In genomic region chrX:21124176-21124575, dm6 we compare ENCODE assay signal across 1 fruit fly cellular context.
A peak's percentile ranks its signal among the peaks of the same experiment; 100 is the strongest.
TF ChIP-seq lines count a peak whose summit lies in the region.

No protein-coding gene starts in this region.

TF ChIP-seq in whole organism, embryonic, 481 proteins besides CTCF, POLR2A, EP300 and RAD21 (continued from another document and continues in another):
- TF ChIP-seq tx (GFP tag; optimal IDR thresholded peaks at IDR 0.05; lab: Kevin White, UChicago), result no peak
- no peak for TF ChIP-seq wek (GFP tag; optimal IDR thresholded peaks at IDR 0.05; lab: Kevin White, UChicago)
- TF ChIP-seq CG32532 (GFP tag; IDR thresholded peaks at IDR 0.05; lab: Robert Waterston, UW), result peak; percentile 66
- peak in 1 of 3 experiments; percentile 66 for TF ChIP-seq lola (GFP tag; optimal IDR thresholded peaks at IDR 0.05; lab: Kevin White, UChicago)
- peak; percentile 86 for TF ChIP-seq Sox102F (GFP tag; optimal IDR thresholded peaks at IDR 0.05; lab: Kevin White, UChicago)
- TF ChIP-seq Hmx (GFP tag; optimal IDR thresholded peaks at IDR 0.05; lab: Kevin White, UChicago), result peak; percentile 13
- peak; percentile 14 for TF ChIP-seq CG6654 (GFP tag; optimal IDR thresholded peaks at IDR 0.05; lab: Kevin White, UChicago)
- peak; percentile 28; the same call in 1 of the 2 replicates for TF ChIP-seq CG31224 (GFP tag; IDR thresholded peaks at IDR 0.05; lab: Robert Waterston, UW)
- no peak for TF ChIP-seq salm (tag; optimal IDR thresholded peaks at IDR 0.05; lab: Kevin White, UChicago)
- peak; percentile 42 for TF ChIP-seq ewg (GFP tag; optimal IDR thresholded peaks at IDR 0.05; lab: Kevin White, UChicago)
- no peak for TF ChIP-seq vnd (GFP tag; IDR thresholded peaks at IDR 0.05; lab: Robert Waterston, UW; ENCODE audit: partially characterized antibody)
- TF ChIP-seq dysf (GFP tag; IDR thresholded peaks at IDR 0.05; lab: Robert Waterston, UW), result peak; percentile 77
- no peak for TF ChIP-seq CG17186 (GFP tag; optimal IDR thresholded peaks at IDR 0.05; lab: Kevin White, UChicago)
- no peak for TF ChIP-seq kni (GFP tag; optimal IDR thresholded peaks at IDR 0.05; lab: Kevin White, UChicago)
- peak; percentile 75 for TF ChIP-seq Hsf (GFP tag; optimal IDR thresholded peaks at IDR 0.05; lab: Kevin White, UChicago)
- TF ChIP-seq CG6689 (GFP tag; IDR thresholded peaks at IDR 0.05; lab: Robert Waterston, UW), result peak; percentile 75
- no peak for TF ChIP-seq Sry-δ (GFP tag; optimal IDR thresholded peaks at IDR 0.05; lab: Kevin White, UChicago)
- TF ChIP-seq Dek (tag; optimal IDR thresholded peaks at IDR 0.05; lab: Kevin White, UChicago), result no peak
- peak; percentile 65 for TF ChIP-seq lmd (GFP tag; IDR thresholded peaks at IDR 0.05; lab: Robert Waterston, UW)
- TF ChIP-seq CG9817 (tag; optimal IDR thresholded peaks at IDR 0.05; lab: Kevin White, UChicago), result peak; percentile 66
- TF ChIP-seq caup (GFP tag; optimal IDR thresholded peaks at IDR 0.05; lab: Kevin White, UChicago; ENCODE audit: severe bottlenecking), result peak; percentile 44
- TF ChIP-seq CG12744 (GFP tag; optimal IDR thresholded peaks at IDR 0.05; lab: Kevin White, UChicago), result no peak
- TF ChIP-seq tio (GFP tag; optimal IDR thresholded peaks at IDR 0.05; lab: Kevin White, UChicago), result peak; percentile 75
- no peak for TF ChIP-seq Dref (GFP tag; IDR thresholded peaks at IDR 0.05; lab: Robert Waterston, UW)
- TF ChIP-seq CG31441 (GFP tag; IDR thresholded peaks at IDR 0.05; lab: Robert Waterston, UW), result peak; percentile 87
- no peak for TF ChIP-seq yki (optimal IDR thresholded peaks at IDR 0.05; lab: Kevin White, UChicago)
- TF ChIP-seq CG31388 (GFP tag; optimal IDR thresholded peaks at IDR 0.05; lab: Kevin White, UChicago), result no peak
- TF ChIP-seq sd (tag; optimal IDR thresholded peaks at IDR 0.05; lab: Kevin White, UChicago), result no peak
- no peak for TF ChIP-seq chm (GFP tag; IDR thresholded peaks at IDR 0.05; lab: Robert Waterston, UW)
- TF ChIP-seq eve (GFP tag; optimal IDR thresholded peaks at IDR 0.05; lab: Kevin White, UChicago), result peak in 1 of 2 experiments; percentile 83
- TF ChIP-seq YL-1 (GFP tag; optimal IDR thresholded peaks at IDR 0.05; lab: Kevin White, UChicago), result no peak
- TF ChIP-seq stwl (tag; optimal IDR thresholded peaks at IDR 0.05; lab: Kevin White, UChicago), result no peak
- TF ChIP-seq CG17912 (GFP tag; optimal IDR thresholded peaks at IDR 0.05; lab: Kevin White, UChicago), result no peak
- no peak for TF ChIP-seq tll (GFP tag; optimal IDR thresholded peaks at IDR 0.05; lab: Kevin White, UChicago)
- TF ChIP-seq Hand (GFP tag; optimal IDR thresholded peaks at IDR 0.05; lab: Kevin White, UChicago), result no peak
- TF ChIP-seq CG10147 (GFP tag; optimal IDR thresholded peaks at IDR 0.05; lab: Kevin White, UChicago), result peak; percentile 64
- peak; percentile 62 for TF ChIP-seq CG10267 (tag; optimal IDR thresholded peaks at IDR 0.05; lab: Kevin White, UChicago)
- no peak; the same call in 2 of the 3 replicates for TF ChIP-seq H15 (GFP tag; IDR thresholded peaks at IDR 0.05; lab: Robert Waterston, UW)
- TF ChIP-seq cato (GFP tag; optimal IDR thresholded peaks at IDR 0.05; lab: Kevin White, UChicago; ENCODE audit: borderline replicate concordance), result peak; percentile 53
- TF ChIP-seq ash1 (GFP tag; optimal IDR thresholded peaks at IDR 0.05; lab: Kevin White, UChicago), result no peak
- TF ChIP-seq E2f2 (GFP tag; IDR thresholded peaks at IDR 0.05; lab: Robert Waterston, UW), result peak; percentile 36; the same call in 1 of the 2 replicates
- no peak for TF ChIP-seq CG6854 (GFP tag; optimal IDR thresholded peaks at IDR 0.05; lab: Kevin White, UChicago)
- peak; percentile 13 for TF ChIP-seq schlank (tag; optimal IDR thresholded peaks at IDR 0.05; lab: Kevin White, UChicago)
- no peak for TF ChIP-seq CG2199 (GFP tag; IDR thresholded peaks at IDR 0.05; lab: Robert Waterston, UW)
- TF ChIP-seq Bgb (GFP tag; IDR thresholded peaks at IDR 0.05; lab: Robert Waterston, UW; ENCODE audit: partially characterized antibody), result no peak
- peak; percentile 71 for TF ChIP-seq fd96Cb (tag; optimal IDR thresholded peaks at IDR 0.05; lab: Kevin White, UChicago)
- TF ChIP-seq Awh (GFP tag; IDR thresholded peaks at IDR 0.05; lab: Robert Waterston, UW), result no peak
- peak; percentile 58 for TF ChIP-seq pnt (GFP tag; optimal IDR thresholded peaks at IDR 0.05; lab: Kevin White, UChicago)
- peak; percentile 61 for TF ChIP-seq CG18599 (GFP tag; optimal IDR thresholded peaks at IDR 0.05; lab: Kevin White, UChicago)
- no peak; the same call in 1 of the 2 replicates for TF ChIP-seq vvl (GFP tag; IDR thresholded peaks at IDR 0.05; lab: Robert Waterston, UW)
- TF ChIP-seq hth (optimal IDR thresholded peaks at IDR 0.05; lab: Kevin White, UChicago), result no peak
- peak; percentile 49 for TF ChIP-seq CG12942 (GFP tag; optimal IDR thresholded peaks at IDR 0.05; lab: Kevin White, UChicago)
- TF ChIP-seq NK7.1 (GFP tag; optimal IDR thresholded peaks at IDR 0.05; lab: Kevin White, UChicago), result peak; percentile 7
- peak; percentile 65; the same call in 1 of the 2 replicates for TF ChIP-seq ranshi (GFP tag; IDR thresholded peaks at IDR 0.05; lab: Robert Waterston, UW)
- peak; percentile 90 for TF ChIP-seq CG15601 (tag; optimal IDR thresholded peaks at IDR 0.05; lab: Kevin White, UChicago)
- no peak for TF ChIP-seq emc (GFP tag; optimal IDR thresholded peaks at IDR 0.05; lab: Kevin White, UChicago)
- peak; percentile 71 for TF ChIP-seq tgo (GFP tag; IDR thresholded peaks at IDR 0.05; lab: Robert Waterston, UW)
- no peak for TF ChIP-seq tna (GFP tag; IDR thresholded peaks at IDR 0.05; lab: Robert Waterston, UW; ENCODE audit: partially characterized antibody)
- TF ChIP-seq CG1024 (GFP tag; IDR thresholded peaks at IDR 0.05; lab: Robert Waterston, UW), result no peak
- no peak for TF ChIP-seq Fer1 (GFP tag; optimal IDR thresholded peaks at IDR 0.05; lab: Kevin White, UChicago)
- peak; percentile 27 for TF ChIP-seq BtbVII (GFP tag; optimal IDR thresholded peaks at IDR 0.05; lab: Kevin White, UChicago)
- no peak for TF ChIP-seq hb (GFP tag; IDR thresholded peaks at IDR 0.05; lab: Robert Waterston, UW; ENCODE audit: partially characterized antibody)
- peak in 1 of 2 experiments; percentile 73 for TF ChIP-seq Eip74EF (GFP tag; optimal IDR thresholded peaks at IDR 0.05; lab: Kevin White, UChicago)
- no peak for TF ChIP-seq CG15073 (GFP tag; optimal IDR thresholded peaks at IDR 0.05; lab: Kevin White, UChicago)
- TF ChIP-seq CG15696 (tag; optimal IDR thresholded peaks at IDR 0.05; lab: Kevin White, UChicago), result peak; percentile 44
- peak; percentile 34; the same call in 1 of the 3 replicates for TF ChIP-seq otp (GFP tag; IDR thresholded peaks at IDR 0.05; lab: Robert Waterston, UW)
- TF ChIP-seq CG34422 (GFP tag; IDR thresholded peaks at IDR 0.05; lab: Robert Waterston, UW), result no peak; the same call in 1 of the 3 replicates
- TF ChIP-seq bab2 (GFP tag; optimal IDR thresholded peaks at IDR 0.05; lab: Kevin White, UChicago), result peak; percentile 56
- TF ChIP-seq psq (GFP tag; optimal IDR thresholded peaks at IDR 0.05; lab: Kevin White, UChicago), result peak; percentile 21
- TF ChIP-seq CG1233 (GFP tag; optimal IDR thresholded peaks at IDR 0.05; lab: Kevin White, UChicago), result peak; percentile 44
- TF ChIP-seq CG30431 (GFP tag; optimal IDR thresholded peaks at IDR 0.05; lab: Kevin White, UChicago), result peak; percentile 30
- TF ChIP-seq Rx (GFP tag; IDR thresholded peaks at IDR 0.05; lab: Robert Waterston, UW), result peak; percentile 13; the same call in 1 of the 2 replicates
- peak; percentile 68 for TF ChIP-seq lab (GFP tag; optimal IDR thresholded peaks at IDR 0.05; lab: Kevin White, UChicago)
- TF ChIP-seq Vsx1 (GFP tag; optimal IDR thresholded peaks at IDR 0.05; lab: Kevin White, UChicago), result peak; percentile 35
- TF ChIP-seq CG13775 (GFP tag; optimal IDR thresholded peaks at IDR 0.05; lab: Kevin White, UChicago), result peak; percentile 47
- no peak for TF ChIP-seq Sry-β (GFP tag; optimal IDR thresholded peaks at IDR 0.05; lab: Kevin White, UChicago)
- peak; percentile 20 for TF ChIP-seq CG16863 (GFP tag; optimal IDR thresholded peaks at IDR 0.05; lab: Kevin White, UChicago)
- no peak for TF ChIP-seq CG7928 (GFP tag; optimal IDR thresholded peaks at IDR 0.05; lab: Kevin White, UChicago)
- TF ChIP-seq CG12391 (tag; optimal IDR thresholded peaks at IDR 0.05; lab: Kevin White, UChicago), result peak; percentile 83
- no peak for TF ChIP-seq z (GFP tag; IDR thresholded peaks at IDR 0.05; lab: Robert Waterston, UW)
- no peak for TF ChIP-seq mirr (GFP tag; optimal IDR thresholded peaks at IDR 0.05; lab: Kevin White, UChicago)
- TF ChIP-seq CG11504 (tag; optimal IDR thresholded peaks at IDR 0.05; lab: Kevin White, UChicago), result peak; percentile 81
- TF ChIP-seq al (GFP tag; IDR thresholded peaks at IDR 0.05; lab: Robert Waterston, UW), result peak; percentile 44
- TF ChIP-seq jing (GFP tag; optimal IDR thresholded peaks at IDR 0.05; lab: Kevin White, UChicago), result peak; percentile 49
- TF ChIP-seq ind (GFP tag; optimal IDR thresholded peaks at IDR 0.05; lab: Kevin White, UChicago), result peak; percentile 61
- no peak for TF ChIP-seq prd (optimal IDR thresholded peaks at IDR 0.05; lab: Kevin White, UChicago)
- peak; percentile 82 for TF ChIP-seq prd (GFP tag; IDR thresholded peaks at IDR 0.05; lab: Robert Waterston, UW)
- no peak for TF ChIP-seq stc (GFP tag; IDR thresholded peaks at IDR 0.05; lab: Robert Waterston, UW)
- peak; percentile 17 for TF ChIP-seq run (tag; optimal IDR thresholded peaks at IDR 0.05; lab: Kevin White, UChicago)
- peak; percentile 43 for TF ChIP-seq CG14667 (GFP tag; IDR thresholded peaks at IDR 0.05; lab: Robert Waterston, UW)
- TF ChIP-seq CG5953 (GFP tag; IDR thresholded peaks at IDR 0.05; lab: Robert Waterston, UW), result peak; percentile 45; the same call in 1 of the 2 replicates
- no peak for TF ChIP-seq sr (GFP tag; IDR thresholded peaks at IDR 0.05; lab: Robert Waterston, UW)
- TF ChIP-seq fd64A (GFP tag; optimal IDR thresholded peaks at IDR 0.05; lab: Kevin White, UChicago), result no peak
- TF ChIP-seq Max (GFP tag; optimal IDR thresholded peaks at IDR 0.05; lab: Kevin White, UChicago), result peak; percentile 51
- no peak for TF ChIP-seq CG4282 (GFP tag; optimal IDR thresholded peaks at IDR 0.05; lab: Kevin White, UChicago)
- TF ChIP-seq HLH4C (GFP tag; IDR thresholded peaks at IDR 0.05; lab: Robert Waterston, UW; ENCODE audit: partially characterized antibody), result no peak
- TF ChIP-seq wdn (GFP tag; IDR thresholded peaks at IDR 0.05; lab: Robert Waterston, UW), result peak; percentile 53; the same call in 1 of the 2 replicates
- peak; percentile 74 for TF ChIP-seq CG11695 (GFP tag; IDR thresholded peaks at IDR 0.05; lab: Robert Waterston, UW)
- peak; percentile 40; the same call in 1 of the 2 replicates for TF ChIP-seq CG10959 (GFP tag; IDR thresholded peaks at IDR 0.05; lab: Robert Waterston, UW)
- peak; percentile 34 for TF ChIP-seq CG12104 (GFP tag; optimal IDR thresholded peaks at IDR 0.05; lab: Kevin White, UChicago)
- TF ChIP-seq CG6813 (GFP tag; optimal IDR thresholded peaks at IDR 0.05; lab: Kevin White, UChicago), result peak; percentile 39
- peak; percentile 36; the same call in 1 of the 3 replicates for TF ChIP-seq B-H1 (GFP tag; IDR thresholded peaks at IDR 0.05; lab: Robert Waterston, UW)
- peak; percentile 87 for TF ChIP-seq unpg (GFP tag; optimal IDR thresholded peaks at IDR 0.05; lab: Kevin White, UChicago)
- peak; percentile 70 for TF ChIP-seq NfI (GFP tag; optimal IDR thresholded peaks at IDR 0.05; lab: Kevin White, UChicago)
- TF ChIP-seq pan (optimal IDR thresholded peaks at IDR 0.05; lab: Kevin White, UChicago), result no peak
- TF ChIP-seq pan (GFP tag; optimal IDR thresholded peaks at IDR 0.05 in 1 of 2, IDR thresholded peaks at IDR 0.05 in 1 of 2), result peak in 1 of 2 experiments; percentile 73
- 0 out of 3 replicates have a peak, but pooled peaks have one; percentile 58 for TF ChIP-seq C15 (GFP tag; IDR thresholded peaks at IDR 0.05; lab: Robert Waterston, UW)
- peak; percentile 35 to 61 for TF ChIP-seq Pdp1 (GFP tag; optimal IDR thresholded peaks at IDR 0.05; lab: Kevin White, UChicago)
- TF ChIP-seq CG33213 (GFP tag; optimal IDR thresholded peaks at IDR 0.05; lab: Kevin White, UChicago), result no peak
- TF ChIP-seq Xrp1 (GFP tag; IDR thresholded peaks at IDR 0.05; lab: Robert Waterston, UW), result peak; percentile 79
- TF ChIP-seq Dip2 (GFP tag; IDR thresholded peaks at IDR 0.05; lab: Robert Waterston, UW), result no peak
- peak; percentile 35 for TF ChIP-seq scrt (GFP tag; optimal IDR thresholded peaks at IDR 0.05; lab: Kevin White, UChicago)
- peak; percentile 80 for TF ChIP-seq Rfx (GFP tag; IDR thresholded peaks at IDR 0.05; lab: Robert Waterston, UW)
- TF ChIP-seq chinmo (GFP tag; IDR thresholded peaks at IDR 0.05; lab: Robert Waterston, UW; ENCODE audit: partially characterized antibody), result no peak
- no peak; the same call in 1 of the 2 replicates for TF ChIP-seq CG32767 (GFP tag; IDR thresholded peaks at IDR 0.05; lab: Robert Waterston, UW)
- peak; percentile 81 for TF ChIP-seq CoRest (tag; optimal IDR thresholded peaks at IDR 0.05; lab: Kevin White, UChicago)
- no peak for TF ChIP-seq Opbp (GFP tag; IDR thresholded peaks at IDR 0.05; lab: Robert Waterston, UW; ENCODE audit: partially characterized antibody)
- TF ChIP-seq Spps (tag; optimal IDR thresholded peaks at IDR 0.05; lab: Kevin White, UChicago), result peak; percentile 18
- TF ChIP-seq nerfin-1 (tag; optimal IDR thresholded peaks at IDR 0.05; lab: Kevin White, UChicago), result no peak
- TF ChIP-seq PHDP (tag; optimal IDR thresholded peaks at IDR 0.05; lab: Kevin White, UChicago), result peak; percentile 81
- TF ChIP-seq sim (GFP tag; IDR thresholded peaks at IDR 0.05; lab: Robert Waterston, UW), result no peak
- TF ChIP-seq zfh1 (GFP tag; IDR thresholded peaks at IDR 0.05; lab: Robert Waterston, UW), result peak; percentile 69; the same call in 2 of the 3 replicates
- no peak for TF ChIP-seq CG9797 (GFP tag; optimal IDR thresholded peaks at IDR 0.05; lab: Kevin White, UChicago)
- peak; percentile 78 for TF ChIP-seq phol (tag; optimal IDR thresholded peaks at IDR 0.05; lab: Kevin White, UChicago)
- no peak for TF ChIP-seq danr (GFP tag; IDR thresholded peaks at IDR 0.05; lab: Robert Waterston, UW)
- peak; percentile 73 for TF ChIP-seq Ptx1 (GFP tag; IDR thresholded peaks at IDR 0.05; lab: Robert Waterston, UW)
- TF ChIP-seq CG12769 (tag; optimal IDR thresholded peaks at IDR 0.05; lab: Kevin White, UChicago), result peak; percentile 72
- peak; percentile 61 for TF ChIP-seq bcd (GFP tag; optimal IDR thresholded peaks at IDR 0.05; lab: Kevin White, UChicago)
- no peak for TF ChIP-seq eyg (GFP tag; optimal IDR thresholded peaks at IDR 0.05; lab: Kevin White, UChicago)
- TF ChIP-seq ssp (GFP tag; IDR thresholded peaks at IDR 0.05; lab: Robert Waterston, UW), result peak; percentile 40; the same call in 1 of the 2 replicates
- peak; percentile 32 for TF ChIP-seq CG8089 (GFP tag; optimal IDR thresholded peaks at IDR 0.05; lab: Kevin White, UChicago)
